Worm (Caenorhabditis elegans) whole organism, L1 larva: Measurements from ENCODE around the gene C01C10.2.

Experiments
- alr-1 ChIP-seq: fragments of 200-800 bp; sonication (Bioruptor generic); optimal IDR thresholded peaks from 2 replicates; lab custom pipeline; 2018; ENCODE audit warnings: borderline replicate concordance, mild to moderate bottlenecking, missing genetic modification characterization, missing compliant biosample characterization
- nhr-12 ChIP-seq: sonication (generic microtip); optimal IDR thresholded peaks from 2 replicates; lab custom pipeline; 2017; ENCODE audit warnings: missing biosample characterization, missing genetic modification characterization
- pag-3 ChIP-seq: sonication (generic microtip); optimal IDR thresholded peaks from 2 replicates; lab custom pipeline; 2017; ENCODE audit warnings: missing genetic modification characterization, mild to moderate bottlenecking, missing compliant biosample characterization, antibody characterized with exemption, borderline replicate concordance; ENCODE audit not compliant: insufficient read depth
- unc-62 ChIP-seq: fragments of 150-350 bp; optimal IDR thresholded peaks from 2 replicates; lab custom pipeline; 2014; ENCODE audit warnings: missing biosample characterization, missing genetic modification reagents, missing genetic modification characterization

DNA sequence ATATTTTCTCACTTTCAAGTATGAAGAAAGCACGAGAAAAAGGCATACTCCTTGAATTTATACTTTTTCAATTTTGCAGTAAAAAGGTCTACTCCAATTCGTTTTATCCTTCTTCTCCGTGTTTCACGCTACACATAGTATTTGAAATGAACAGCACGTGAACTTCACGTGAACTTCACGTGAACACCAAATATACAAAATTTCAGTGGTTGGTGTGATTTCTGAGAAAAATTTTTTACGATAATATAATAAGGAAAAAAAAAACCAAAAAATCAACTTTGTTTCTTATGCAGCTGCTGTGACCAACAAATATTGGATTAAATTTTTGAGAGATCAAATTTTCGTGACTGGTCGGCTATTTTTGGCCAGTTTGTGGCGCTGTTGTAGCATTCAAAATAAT is 8.6 kb upstream of the C01C10.2 start:
- TF ChIP-seq unc-62, result no peak
- TF ChIP-seq alr-1 (tag; lab: Kevin White, UChicago), result no peak
- TF ChIP-seq pag-3, result no peak
- no peak for TF ChIP-seq nhr-12 (tag; lab: Kevin White, UChicago)
